Worm (Caenorhabditis elegans) whole organism, L4 larva: ENCODE data around the gene ZK1321.4.

Source experiments
- D1046.2 ChIP-seq: fragments of 200-800 bp; sonication (Bioruptor generic); IDR thresholded peaks from 2 replicates; pipeline ENCODE4 v1.3.6; 2022; ENCODE audit warnings: missing genetic modification characterization, missing compliant biosample characterization
- F10B5.3 ChIP-seq: sonication (generic microtip); optimal IDR thresholded peaks from 2 replicates; lab custom pipeline; 2016; ENCODE audit warnings: mild to moderate bottlenecking, missing genetic modification characterization, missing compliant biosample characterization
- T20F7.1 ChIP-seq: fragments of 200-800 bp; sonication (Bioruptor generic); optimal IDR thresholded peaks from 2 replicates; lab custom pipeline; 2018; ENCODE audit warnings: mild to moderate bottlenecking, missing genetic modification characterization, missing compliant biosample characterization
- Y48G9A.11 ChIP-seq: fragments of 200-800 bp; sonication (Bioruptor generic); IDR thresholded peaks from 2 replicates; pipeline ENCODE4 v1.3.6; 2022; ENCODE audit warnings: missing genetic modification reagents, missing genetic modification characterization, missing compliant biosample characterization
- Y5F2A.4 ChIP-seq: fragments of 200-800 bp; sonication (Bioruptor generic); optimal IDR thresholded peaks from 2 replicates; lab custom pipeline; 2018; ENCODE audit warnings: mild to moderate bottlenecking, missing genetic modification characterization, missing compliant biosample characterization
- aha-1 ChIP-seq: fragments of 150-350 bp; peaks from one replicate; lab custom pipeline; 2014; ENCODE audit warnings: missing biosample characterization, missing genetic modification characterization
- ceh-20 ChIP-seq: fragments of 200-800 bp; sonication (Bioruptor generic); IDR thresholded peaks from 2 replicates; pipeline ENCODE4 v1.3.6; 2022; ENCODE audit warnings: missing genetic modification reagents, missing genetic modification characterization, missing compliant biosample characterization
- ceh-32 ChIP-seq: sonication (generic microtip); optimal IDR thresholded peaks from 2 replicates; lab custom pipeline; 2016; ENCODE audit warnings: mild to moderate bottlenecking, missing genetic modification characterization, missing compliant biosample characterization; ENCODE audit not compliant: poor library complexity
- ceh-62 ChIP-seq: sonication (generic microtip); optimal IDR thresholded peaks from 2 replicates; lab custom pipeline; 2017; ENCODE audit warnings: missing biosample characterization, missing genetic modification characterization
- cey-2 ChIP-seq: sonication (generic microtip); optimal IDR thresholded peaks from 3 replicates; lab custom pipeline; 2017; ENCODE audit warnings: missing genetic modification characterization, mild to moderate bottlenecking, missing compliant biosample characterization, antibody characterized with exemption, borderline replicate concordance; ENCODE audit not compliant: insufficient read depth
- ctbp-1 ChIP-seq: fragments of 200-800 bp; sonication (Bioruptor generic); IDR thresholded peaks from 2 replicates; pipeline ENCODE4 v1.3.6; 2022; ENCODE audit warnings: missing genetic modification reagents, missing genetic modification characterization, missing compliant biosample characterization
- daf-12 ChIP-seq: fragments of 150-350 bp; optimal IDR thresholded peaks from 2 replicates; lab custom pipeline; 2014; ENCODE audit warnings: missing biosample characterization, missing genetic modification reagents, missing genetic modification characterization
- daf-16 ChIP-seq, 3 experiments: sonication (generic microtip); optimal IDR thresholded peaks; 2 replicates each; lab custom pipeline; 2016 to 2017; ENCODE audit warnings: missing genetic modification characterization in 3 of 3, missing genetic modification reagents in 3 of 3, mild to moderate bottlenecking in 2 of 3, missing compliant biosample characterization in 2 of 3, missing biosample characterization in 1 of 3, moderate library complexity in 1 of 3
- dmd-6 ChIP-seq: fragments of 200-800 bp; sonication (Bioruptor generic); IDR thresholded peaks from 2 replicates; pipeline ENCODE4 v1.3.6; 2022; ENCODE audit warnings: missing genetic modification reagents, missing genetic modification characterization, missing compliant biosample characterization
- dmd-9 ChIP-seq: fragments of 200-800 bp; sonication (Bioruptor generic); IDR thresholded peaks from 2 replicates; pipeline ENCODE4 v1.3.6; 2022; ENCODE audit warnings: missing genetic modification reagents, missing genetic modification characterization, missing compliant biosample characterization
- dve-1 ChIP-seq: sonication (generic microtip); optimal IDR thresholded peaks from 2 replicates; lab custom pipeline; 2017; ENCODE audit warnings: antibody characterized with exemption, mild to moderate bottlenecking, missing genetic modification characterization, missing compliant biosample characterization; ENCODE audit not compliant: insufficient read depth
- egl-43 ChIP-seq: fragments of 200-800 bp; sonication (Bioruptor generic); IDR thresholded peaks from 2 replicates; pipeline ENCODE4 v1.3.6; 2022; ENCODE audit warnings: missing genetic modification reagents, missing genetic modification characterization, missing compliant biosample characterization
- fos-1 ChIP-seq: fragments of 150-350 bp; optimal IDR thresholded peaks from 2 replicates; lab custom pipeline; 2014; ENCODE audit warnings: missing biosample characterization, missing genetic modification characterization
- gei-8 ChIP-seq: fragments of 200-800 bp; sonication (Bioruptor generic); optimal IDR thresholded peaks from 2 replicates; lab custom pipeline; 2018; ENCODE audit warnings: mild to moderate bottlenecking, missing genetic modification characterization, missing compliant biosample characterization
- hlh-11 ChIP-seq: fragments of 200-800 bp; sonication (Bioruptor generic); optimal IDR thresholded peaks from 2 replicates; lab custom pipeline; 2018; ENCODE audit warnings: mild to moderate bottlenecking, missing genetic modification characterization, missing compliant biosample characterization
- hmg-1.1 ChIP-seq: fragments of 200-800 bp; sonication (Bioruptor generic); IDR thresholded peaks from 2 replicates; pipeline ENCODE4 v1.3.6; 2022; ENCODE audit warnings: missing genetic modification reagents, missing genetic modification characterization, missing compliant biosample characterization
- lin-15B ChIP-seq: fragments of 150-350 bp; sonication (generic microtip); optimal IDR thresholded peaks from 3 replicates; lab custom pipeline; 2014; ENCODE audit warnings: missing biosample characterization, missing genetic modification characterization
- lin-38 ChIP-seq: fragments of 200-800 bp; sonication (Bioruptor generic); IDR thresholded peaks from 2 replicates; pipeline ENCODE4 v1.3.6; 2022; ENCODE audit warnings: missing genetic modification reagents, missing genetic modification characterization, missing compliant biosample characterization
- lsy-2 ChIP-seq, 2 experiments: fragments of 150-350 bp in 1 of 2; sonication (generic microtip) in 1 of 2; optimal IDR thresholded peaks; 2 replicates each; lab custom pipeline; 2014 to 2017; ENCODE audit warnings: missing biosample characterization in 2 of 2, missing genetic modification characterization in 2 of 2
- mdt-29 ChIP-seq: fragments of 200-800 bp; sonication (Bioruptor generic); IDR thresholded peaks from 2 replicates; pipeline ENCODE4 v1.3.6; 2022; ENCODE audit warnings: missing genetic modification reagents, missing genetic modification characterization, missing compliant biosample characterization
- mep-1 ChIP-seq: fragments of 150-350 bp; sonication (generic microtip); optimal IDR thresholded peaks from 3 replicates; lab custom pipeline; 2014; ENCODE audit warnings: missing biosample characterization, missing genetic modification characterization
- nhr-25 ChIP-seq: sonication (generic microtip); optimal IDR thresholded peaks from 2 replicates; lab custom pipeline; 2017; ENCODE audit warnings: missing genetic modification characterization, mild to moderate bottlenecking, missing compliant biosample characterization, antibody characterized with exemption, moderate library complexity, borderline replicate concordance; ENCODE audit not compliant: insufficient read depth
- nhr-28 ChIP-seq: fragments of 150-350 bp; optimal IDR thresholded peaks from 2 replicates; lab custom pipeline; 2014; ENCODE audit warnings: missing biosample characterization, missing genetic modification characterization
- nhr-77 ChIP-seq: fragments of 150-350 bp; optimal IDR thresholded peaks from 2 replicates; lab custom pipeline; 2014; ENCODE audit warnings: missing biosample characterization, missing genetic modification characterization
- pha-4 ChIP-seq, 2 experiments: fragments of 150-350 bp in 1 of 2; fragments of 200-800 bp in 1 of 2; sonication (Bioruptor generic) in 1 of 2; IDR thresholded peaks in 1 of 2; optimal IDR thresholded peaks in 1 of 2; 2 replicates each; pipeline versions ENCODE4 v1.3.6 to Lab custom; 2014 to 2022; ENCODE audit warnings: missing genetic modification characterization in 2 of 2, missing genetic modification reagents in 2 of 2, missing biosample characterization in 1 of 2, missing compliant biosample characterization in 1 of 2
- php-3 ChIP-seq: fragments of 200-800 bp; sonication (Bioruptor generic); IDR thresholded peaks from 2 replicates; pipeline ENCODE4 v1.3.6; 2022; ENCODE audit warnings: missing genetic modification reagents, missing genetic modification characterization, missing compliant biosample characterization
- snpc-4 ChIP-seq: fragments of 150-350 bp; optimal IDR thresholded peaks from 2 replicates; lab custom pipeline; 2014; ENCODE audit warnings: missing biosample characterization, missing genetic modification characterization
- spr-3 ChIP-seq: fragments of 200-800 bp; sonication (Bioruptor generic); optimal IDR thresholded peaks from 2 replicates; lab custom pipeline; 2018; ENCODE audit warnings: mild to moderate bottlenecking, missing genetic modification characterization, missing compliant biosample characterization
- tra-1 ChIP-seq: fragments of 200-800 bp; sonication (Bioruptor generic); IDR thresholded peaks from 2 replicates; pipeline ENCODE4 v1.3.6; 2022; ENCODE audit warnings: missing genetic modification reagents, missing genetic modification characterization, missing compliant biosample characterization
- unc-130 ChIP-seq: sonication (generic microtip); optimal IDR thresholded peaks from 2 replicates; lab custom pipeline; 2016; ENCODE audit warnings: missing genetic modification reagents, missing genetic modification characterization, missing compliant biosample characterization
- unc-62 ChIP-seq, 3 experiments: fragments of 150-350 bp in 1 of 3; sonication (generic microtip); optimal IDR thresholded peaks in 2 of 3; peaks in 1 of 3; 1 replicate in 1 of 3; 2 replicates in 2 of 3; lab custom pipeline; 2014 to 2017; ENCODE audit warnings: missing biosample characterization in 3 of 3, missing genetic modification characterization in 3 of 3, missing genetic modification reagents in 3 of 3, missing genotype in 1 of 3
- zag-1 ChIP-seq: fragments of 150-350 bp; optimal IDR thresholded peaks from 2 replicates; lab custom pipeline; 2014; ENCODE audit warnings: missing biosample characterization, missing genetic modification characterization
- zip-11 ChIP-seq: fragments of 200-800 bp; sonication (Bioruptor generic); IDR thresholded peaks from 2 replicates; pipeline ENCODE4 v1.3.6; 2022; ENCODE audit warnings: missing genetic modification characterization, missing compliant biosample characterization
- ztf-7 ChIP-seq: fragments of 150-350 bp; optimal IDR thresholded peaks from 2 replicates; lab custom pipeline; 2014; ENCODE audit warnings: missing biosample characterization, missing genetic modification characterization

Gene ZK1321.4

ce11 chrII:9746069-9746468 is 27.7 kb downstream of the ZK1321.4 start, which contains the start of the genes Y53C12B.1 and nos-3 (continued):
- TF ChIP-seq Y5F2A.4 (GFP tag; lab: Kevin White, UChicago) (no peak), fos-1 (no peak), ceh-32 (tag; lab: Kevin White, UChicago) (no peak), nhr-28 (tag; lab: Kevin White, UChicago) (peak; percentile 55), mep-1 (tag; lab: Kevin White, UChicago) (peak; percentile 80), ztf-7 (peak; percentile 20), F10B5.3 (tag; lab: Kevin White, UChicago) (no peak), dmd-6 (GFP tag; lab: Robert Waterston, UW) (peak; percentile 41), hmg-1.1 (GFP tag; lab: Robert Waterston, UW) (peak; percentile 56)
- TF ChIP-seq, all 104 proteins: peak for 33

DNA sequence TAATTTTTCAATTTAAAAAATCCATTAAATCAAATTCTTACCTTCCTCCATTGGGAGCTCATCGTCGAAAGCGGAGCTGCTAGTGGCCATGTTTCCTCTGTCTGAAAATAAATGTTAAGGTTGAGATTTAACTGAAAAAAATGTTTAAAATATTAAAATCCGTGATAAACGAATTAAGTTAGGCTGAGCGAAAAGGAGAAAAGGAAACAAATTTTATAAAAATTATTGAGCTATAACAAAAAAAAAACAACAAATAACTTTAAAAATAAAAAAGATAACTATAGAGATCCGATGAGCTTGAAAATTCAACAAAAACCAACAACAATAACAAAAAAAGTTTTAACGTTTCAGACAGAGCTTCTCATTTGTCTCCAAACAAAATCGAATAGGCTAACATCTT is 31.0 kb downstream of the ZK1321.4 start, which contains the start of gene pno-1:
Gene pno-1 (minus strand): TSS at position 101 of the 400 bp plus-strand sequence.
- no peak for TF ChIP-seq ctbp-1
- no peak for TF ChIP-seq hlh-11 (tag; lab: Kevin White, UChicago)
- TF ChIP-seq lin-38 (GFP tag; lab: Robert Waterston, UW): 0 out of 2 replicates have a peak, but pooled peaks have one; percentile 9

ce11 chrII:9741400-9741799 is 32.3 kb downstream of the ZK1321.4 start:
- no peak for TF ChIP-seq lin-15B (tag; lab: Kevin White, UChicago)
- no peak for TF ChIP-seq nhr-25 (tag; lab: Kevin White, UChicago)
- no peak for TF ChIP-seq egl-43 (GFP tag; lab: Robert Waterston, UW)
- no peak for TF ChIP-seq D1046.2
- peak; percentile 29; the same call in 1 of the 2 replicates for TF ChIP-seq pha-4 (GFP tag; IDR thresholded peaks at IDR 0.05; lab: Robert Waterston, UW)
- no peak for TF ChIP-seq pha-4 (tag; optimal IDR thresholded peaks at IDR 0.05; lab: Kevin White, UChicago)
- TF ChIP-seq spr-3 (GFP tag; lab: Kevin White, UChicago): no peak
- no peak for TF ChIP-seq fos-1
- TF ChIP-seq unc-130 (GFP tag; lab: Kevin White, UChicago): no peak
- no peak for TF ChIP-seq gei-8 (GFP tag; lab: Kevin White, UChicago)
- TF ChIP-seq nhr-77 (tag; lab: Kevin White, UChicago): no peak
- no peak for TF ChIP-seq ceh-62 (tag; lab: Kevin White, UChicago)
- TF ChIP-seq aha-1 (tag; lab: Kevin White, UChicago): peak; percentile 42
- no peak for TF ChIP-seq zip-11 (GFP tag; lab: Robert Waterston, UW)
- peak in 1 of 2 experiments; percentile 82 for TF ChIP-seq unc-62 (GFP tag; optimal IDR thresholded peaks at IDR 0.05 in 1 of 2; lab: Kevin White, UChicago)
- TF ChIP-seq unc-62 (tag; optimal IDR thresholded peaks at IDR 0.05; lab: Kevin White, UChicago): no peak
- TF ChIP-seq T20F7.1 (GFP tag; lab: Kevin White, UChicago): peak; percentile 8
- TF ChIP-seq dve-1 (tag; lab: Kevin White, UChicago): peak; percentile 78
- TF ChIP-seq nhr-28 (tag; lab: Kevin White, UChicago): no peak
- peak; percentile 89 for TF ChIP-seq php-3 (GFP tag; lab: Robert Waterston, UW)
- TF ChIP-seq zag-1 (tag; lab: Kevin White, UChicago): no peak
- TF ChIP-seq ceh-20 (GFP tag; lab: Robert Waterston, UW): no peak
- TF ChIP-seq dmd-9 (GFP tag; lab: Robert Waterston, UW): no peak
- TF ChIP-seq cey-2 (tag; lab: Kevin White, UChicago): no peak
- TF ChIP-seq Y48G9A.11: no peak
- no peak for TF ChIP-seq hmg-1.1 (GFP tag; lab: Robert Waterston, UW)
- no peak for TF ChIP-seq daf-16 (GFP tag; optimal IDR thresholded peaks at IDR 0.05; lab: Kevin White, UChicago)
- TF ChIP-seq daf-16 (tag; optimal IDR thresholded peaks at IDR 0.05; lab: Kevin White, UChicago): peak; percentile 46
- no peak for TF ChIP-seq daf-12 (tag; lab: Kevin White, UChicago)
- TF ChIP-seq snpc-4 (tag; lab: Kevin White, UChicago): no peak
- TF ChIP-seq tra-1 (GFP tag; lab: Robert Waterston, UW): peak; percentile 62
- TF ChIP-seq hlh-11 (tag; lab: Kevin White, UChicago): peak; percentile 16
- TF ChIP-seq lsy-2 (tag; optimal IDR thresholded peaks at IDR 0.05; lab: Kevin White, UChicago): peak in 1 of 2 experiments; percentile 3
- peak; percentile 91 for TF ChIP-seq dmd-6 (GFP tag; lab: Robert Waterston, UW)
- peak; percentile 48; the same call in 1 of the 2 replicates for TF ChIP-seq mdt-29
